Worm (Caenorhabditis elegans): ENCODE results near the gene ssl-1.

The ssl-1 gene

ce11 chrIII:12686457-12687250 lies 27.7 kb upstream of the ssl-1 start:
- TF ChIP-seq mep-1 (tag; optimal IDR thresholded peaks at IDR 0.05) (no peak), snpc-4 (tag; optimal IDR thresholded peaks at IDR 0.05) (no peak), cnd-1 (tag; optimal IDR thresholded peaks at IDR 0.05) (no peak), lsy-2 (tag; optimal IDR thresholded peaks at IDR 0.05) (no peak), bed-3 (GFP tag; optimal IDR thresholded peaks at IDR 0.05) (no peak), M03D4.4 (tag; optimal IDR thresholded peaks at IDR 0.05) (no peak), unc-62 (GFP tag; optimal IDR thresholded peaks at IDR 0.05) (no peak), unc-39 (tag; optimal IDR thresholded peaks at IDR 0.05) (no peak), pha-4 (tag; optimal IDR thresholded peaks at IDR 0.05) (no peak), ham-2 (GFP tag; optimal IDR thresholded peaks at IDR 0.05) (no peak), ceh-43 (GFP tag; optimal IDR thresholded peaks at IDR 0.05) (no peak), nhr-237 (tag; optimal IDR thresholded peaks at IDR 0.05) (no peak), sem-2 (GFP tag; optimal IDR thresholded peaks at IDR 0.05) (no peak), elt-1 (tag; optimal IDR thresholded peaks at IDR 0.05; ENCODE audit: borderline replicate concordance, insufficient read depth) (no peak), ceh-39 (tag; optimal IDR thresholded peaks at IDR 0.05) (no peak), ceh-83 (GFP tag; optimal IDR thresholded peaks at IDR 0.05) (no peak), nhr-76 (tag; optimal IDR thresholded peaks at IDR 0.05) (no peak), ztf-11 (tag; optimal IDR thresholded peaks at IDR 0.05) (no peak), zip-8 (tag; optimal IDR thresholded peaks at IDR 0.05) (no peak)

- TF ChIP-seq mls-2 (tag; optimal IDR thresholded peaks at IDR 0.05) (no peak), lsy-2 (tag; optimal IDR thresholded peaks at IDR 0.05) (no peak), nhr-76 (tag; optimal IDR thresholded peaks at IDR 0.05) (no peak), lin-13 (tag; optimal IDR thresholded peaks at IDR 0.05) (no peak), flh-1 (GFP tag; optimal IDR thresholded peaks at IDR 0.05) (no peak), blmp-1 (tag; optimal IDR thresholded peaks at IDR 0.05) (no peak), M03D4.4 (tag; optimal IDR thresholded peaks at IDR 0.05) (no peak), elt-3 (tag; optimal IDR thresholded peaks at IDR 0.05) (no peak), drap-1 (GFP tag; optimal IDR thresholded peaks at IDR 0.05) (no peak), ceh-83 (GFP tag; optimal IDR thresholded peaks at IDR 0.05) (no peak), sptf-1 (tag; optimal IDR thresholded peaks at IDR 0.05) (no peak), ztf-11 (tag; optimal IDR thresholded peaks at IDR 0.05) (no peak), ham-2 (GFP tag; optimal IDR thresholded peaks at IDR 0.05) (no peak), hlh-1 (tag; optimal IDR thresholded peaks at IDR 0.05) (no peak), tbx-8 (GFP tag; optimal IDR thresholded peaks at IDR 0.05) (no peak), ces-1 (GFP tag; optimal IDR thresholded peaks at IDR 0.05) (no peak)
These were observed 27.0 kb upstream of the ssl-1 start for ce11 chrIII:12687382-12687781.

ce11 chrIII:12687872-12688375 lies 26.4 kb upstream of the ssl-1 start, which contains the start of the genes rsp-3 and spin-4:
TSS of gene rsp-3 (minus strand) at chrIII:12687922.
TSS of gene spin-4 (plus strand) at chrIII:12688318.
- peak; percentile 80 for TF ChIP-seq lsy-2 (tag; optimal IDR thresholded peaks at IDR 0.05)
- TF ChIP-seq pha-4 (tag; optimal IDR thresholded peaks at IDR 0.05) = peak; percentile 48
- TF ChIP-seq nhr-237 (tag; optimal IDR thresholded peaks at IDR 0.05) = peak; percentile 93
- peak; percentile 5 for TF ChIP-seq hlh-1 (tag; optimal IDR thresholded peaks at IDR 0.05)
- peak; percentile 73 for TF ChIP-seq mab-5 (tag; optimal IDR thresholded peaks at IDR 0.05)
- TF ChIP-seq elt-1 (tag; optimal IDR thresholded peaks at IDR 0.05; ENCODE audit: borderline replicate concordance, insufficient read depth) = no peak
- no peak for TF ChIP-seq tbx-8 (GFP tag; optimal IDR thresholded peaks at IDR 0.05)
- TF ChIP-seq unc-120 (tag; optimal IDR thresholded peaks at IDR 0.05; ENCODE audit: poor library complexity, severe bottlenecking) = no peak
- TF ChIP-seq sptf-1 (tag; optimal IDR thresholded peaks at IDR 0.05) = peak; percentile 31
- peak; percentile 32 for TF ChIP-seq blmp-1 (tag; optimal IDR thresholded peaks at IDR 0.05)
- TF ChIP-seq lin-13 (tag; optimal IDR thresholded peaks at IDR 0.05) = peak; percentile 84
- TF ChIP-seq mep-1 (tag; optimal IDR thresholded peaks at IDR 0.05) = peak; percentile 92
- TF ChIP-seq ceh-39 (tag; optimal IDR thresholded peaks at IDR 0.05) = peak; percentile 89
- TF ChIP-seq ces-1 (GFP tag; optimal IDR thresholded peaks at IDR 0.05) = peak; percentile 72
- no peak for TF ChIP-seq ztf-11 (tag; optimal IDR thresholded peaks at IDR 0.05)
- TF ChIP-seq flh-1 (GFP tag; optimal IDR thresholded peaks at IDR 0.05) = no peak

ce11 chrIII:12697591-12697990 lies 16.8 kb upstream of the ssl-1 start:
- no peak for TF ChIP-seq tbx-8 (GFP tag; optimal IDR thresholded peaks at IDR 0.05)
- no peak for TF ChIP-seq snpc-4 (tag; optimal IDR thresholded peaks at IDR 0.05)
- no peak for TF ChIP-seq nhr-2 (tag; optimal IDR thresholded peaks at IDR 0.05)
- no peak for TF ChIP-seq sptf-1 (tag; optimal IDR thresholded peaks at IDR 0.05)
